Fruit fly (Drosophila melanogaster) whole organism, adult: ENCODE measurements around the gene Srg3.

ENCODE experiments used
- CG11617 ChIP-seq: fragments of 200-800 bp; sonication (Bioruptor generic); optimal IDR thresholded peaks from 2 replicates; lab custom pipeline; 2017; ENCODE audit warnings: mild to moderate bottlenecking, missing biosample characterization, missing genetic modification reagents, missing genetic modification characterization
- CG12768 ChIP-seq: fragments of 200-800 bp; sonication (Bioruptor generic); optimal IDR thresholded peaks from 2 replicates; lab custom pipeline; 2017; ENCODE audit warnings: missing biosample characterization, missing genetic modification characterization, mild to moderate bottlenecking, moderate library complexity, missing genetic modification reagents
- CG14711 ChIP-seq: fragments of 200-800 bp; sonication (Bioruptor generic); optimal IDR thresholded peaks from 2 replicates; lab custom pipeline; 2018; ENCODE audit warnings: missing biosample characterization, mild to moderate bottlenecking, missing genetic modification characterization, moderate library complexity
- CG1620 ChIP-seq: fragments of 200-800 bp; sonication (Bioruptor generic); optimal IDR thresholded peaks from 2 replicates; lab custom pipeline; 2016; ENCODE audit warnings: missing biosample characterization, missing genetic modification characterization
- CG33017 ChIP-seq: fragments of 200-800 bp; sonication (Bioruptor generic); optimal IDR thresholded peaks from 2 replicates; lab custom pipeline; 2018; ENCODE audit warnings: missing biosample characterization, mild to moderate bottlenecking, missing genetic modification characterization, moderate library complexity
- CG5204 ChIP-seq: fragments of 200-800 bp; sonication (Bioruptor generic); optimal IDR thresholded peaks from 2 replicates; lab custom pipeline; 2016; ENCODE audit warnings: missing biosample characterization, missing genetic modification characterization
- CG7045 ChIP-seq: fragments of 200-800 bp; sonication (Bioruptor generic); optimal IDR thresholded peaks from 2 replicates; lab custom pipeline; 2017; ENCODE audit warnings: missing biosample characterization, mild to moderate bottlenecking, missing genetic modification characterization
- CG7101 ChIP-seq: fragments of 200-800 bp; sonication (Bioruptor generic); optimal IDR thresholded peaks from 2 replicates; lab custom pipeline; 2018; ENCODE audit warnings: missing biosample characterization, mild to moderate bottlenecking, missing genetic modification characterization, moderate library complexity
- Clk ChIP-seq: fragments of 200-800 bp; sonication (Bioruptor generic); optimal IDR thresholded peaks from 2 replicates; lab custom pipeline; 2017; ENCODE audit warnings: missing biosample characterization, missing genetic modification characterization
- Crg-1 ChIP-seq: fragments of 200-800 bp; sonication (Bioruptor generic); optimal IDR thresholded peaks from 2 replicates; lab custom pipeline; 2016; ENCODE audit warnings: missing biosample characterization, missing genetic modification characterization
- Hr96 ChIP-seq: fragments of 200-800 bp; sonication (Bioruptor generic); optimal IDR thresholded peaks from 2 replicates; lab custom pipeline; 2016; ENCODE audit warnings: missing biosample characterization, missing genetic modification characterization
- Mnt ChIP-seq: fragments of 200-800 bp; sonication (Bioruptor generic); optimal IDR thresholded peaks from 2 replicates; lab custom pipeline; 2016; ENCODE audit warnings: missing biosample characterization, mild to moderate bottlenecking, missing genetic modification characterization
- bab1 ChIP-seq: fragments of 200-800 bp; sonication (Bioruptor generic); optimal IDR thresholded peaks from 3 replicates; lab custom pipeline; 2019; ENCODE audit warnings: missing biosample characterization, mild to moderate bottlenecking, missing genetic modification characterization, moderate library complexity
- cic ChIP-seq: fragments of 200-800 bp; sonication (Bioruptor generic); optimal IDR thresholded peaks from 2 replicates; lab custom pipeline; 2017; ENCODE audit warnings: missing biosample characterization, mild to moderate bottlenecking, missing genetic modification characterization, moderate library complexity
- cnc ChIP-seq, 2 experiments: fragments of >200 bp; optimal IDR thresholded peaks; 2 replicates each; lab custom pipeline; 2017
- kay ChIP-seq: fragments of 200-800 bp; sonication (Bioruptor generic); peaks from one replicate; lab custom pipeline; 2016; ENCODE audit warnings: missing biosample characterization, missing genetic modification characterization, borderline replicate concordance
- ovo ChIP-seq: fragments of 200-800 bp; sonication (Bioruptor generic); optimal IDR thresholded peaks from 2 replicates; lab custom pipeline; 2016; ENCODE audit warnings: missing biosample characterization, missing genetic modification characterization
- pad ChIP-seq: fragments of 200-800 bp; sonication (Bioruptor generic); optimal IDR thresholded peaks from 3 replicates; lab custom pipeline; 2017; ENCODE audit warnings: missing biosample characterization, missing genetic modification characterization, mild to moderate bottlenecking, moderate library complexity, missing genetic modification reagents
- tj ChIP-seq: fragments of 200-800 bp; sonication (Bioruptor generic); optimal IDR thresholded peaks from 3 replicates; lab custom pipeline; 2017; ENCODE audit warnings: missing biosample characterization, mild to moderate bottlenecking, missing genetic modification characterization, moderate library complexity
- toe ChIP-seq: fragments of 200-800 bp; sonication (Bioruptor generic); optimal IDR thresholded peaks from 2 replicates; lab custom pipeline; 2016; ENCODE audit warnings: missing biosample characterization, missing genetic modification characterization

The Srg3 gene

DNA sequence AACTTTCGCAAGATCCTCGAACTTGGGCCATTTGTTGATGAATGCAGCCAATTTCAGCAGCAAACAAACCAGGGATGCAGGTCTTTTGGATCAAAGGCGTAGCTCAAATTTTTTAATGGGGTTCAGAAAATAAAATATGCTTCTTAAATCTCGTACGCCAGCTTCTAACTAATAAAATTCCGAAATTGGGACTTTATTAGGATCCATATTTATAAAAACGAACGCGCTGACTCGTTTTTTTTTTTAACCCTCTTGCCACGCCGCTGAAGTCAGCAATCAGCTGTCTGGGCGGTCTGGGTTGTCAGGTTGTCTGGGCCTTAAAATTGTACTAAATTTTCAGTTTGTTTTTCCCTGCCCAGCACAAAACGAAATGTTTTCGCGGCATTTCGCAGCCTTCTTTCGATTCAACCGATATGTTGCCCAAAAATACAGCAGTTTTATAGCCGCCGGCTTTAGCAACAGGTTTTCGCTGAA lies 14.6 kb downstream of the Srg3 start, which contains the start of gene CG3437:
Gene CG3437, minus strand, starts transcription at position 51 of the 474 bp plus-strand sequence.
- TF ChIP-seq tj (GFP tag; lab: Kevin White, UChicago) (peak; percentile 93), Hr96 (GFP tag; lab: Kevin White, UChicago) (peak; percentile 99), CG33017 (tag; lab: Kevin White, UChicago) (peak; percentile 98), toe (peak; percentile 99), CG11617 (GFP tag; lab: Kevin White, UChicago) (peak; percentile 99), CG7101 (peak; percentile 99), CG5204 (GFP tag; lab: Kevin White, UChicago) (peak; percentile 99), CG7045 (GFP tag; lab: Kevin White, UChicago) (peak; percentile 99), cnc (optimal IDR thresholded peaks at IDR 0.05; lab: Kevin White, UChicago) (no peak), CG12768 (GFP tag; lab: Kevin White, UChicago) (peak; percentile 100), Clk (GFP tag; lab: Kevin White, UChicago) (peak; percentile 99), CG1620 (GFP tag; lab: Kevin White, UChicago) (peak; percentile 99), pad (peak; percentile 95), ovo (GFP tag; lab: Kevin White, UChicago) (peak; percentile 97), CG14711 (peak; percentile 99), Mnt (peak; percentile 97), cic (GFP tag; lab: Kevin White, UChicago) (peak; percentile 92), Crg-1 (GFP tag; lab: Kevin White, UChicago) (peak; percentile 99), kay (no peak), bab1 (GFP tag; lab: Kevin White, UChicago) (peak; percentile 99)

DNA sequence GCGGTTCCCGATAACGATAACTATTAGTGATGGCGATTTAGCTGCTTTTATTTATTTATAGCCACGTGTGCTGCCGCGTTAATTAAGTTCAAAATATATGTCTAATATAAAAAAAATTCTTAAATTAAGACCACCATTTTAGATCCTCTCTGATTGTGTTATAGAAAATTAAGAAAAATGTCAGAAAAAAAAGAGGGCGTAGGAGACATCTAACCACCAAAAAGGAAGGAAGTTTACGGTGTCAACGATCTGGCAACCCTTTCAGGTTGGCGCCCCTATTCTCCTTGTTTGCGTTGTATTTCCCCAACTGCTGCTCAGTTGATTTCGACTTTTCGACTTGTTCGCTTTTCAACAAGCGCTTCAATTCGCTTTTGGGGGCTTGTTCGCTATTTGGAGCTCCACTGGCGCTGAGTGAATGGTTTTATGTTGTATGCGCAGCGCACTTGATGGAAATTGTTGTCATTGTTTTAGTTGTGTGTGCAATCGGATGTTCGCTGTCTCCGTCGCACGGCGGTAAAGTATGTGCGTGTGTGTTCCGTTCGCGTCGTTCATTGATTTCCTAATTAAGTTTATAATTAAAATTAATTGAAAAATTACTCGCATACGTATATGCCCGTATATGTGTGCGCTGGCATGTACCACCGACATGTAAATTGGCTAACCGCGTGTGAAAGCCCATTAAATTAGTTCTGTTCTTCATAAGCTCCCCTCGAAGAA lies 17.9 kb downstream of the Srg3 start, which contains the start of the genes CG3434 and CG44838:
Gene CG3434, minus strand, starts transcription at position 25 of the 717 bp plus-strand sequence.
Gene CG44838, plus strand, starts transcription at position 276 of the 717 bp plus-strand sequence.
- peak; percentile 78 for TF ChIP-seq bab1 (GFP tag; lab: Kevin White, UChicago)
- peak; percentile 72 for TF ChIP-seq CG14711
- peak; percentile 34 for TF ChIP-seq Crg-1 (GFP tag; lab: Kevin White, UChicago)
- TF ChIP-seq toe: peak; percentile 87
- peak; percentile 77 for TF ChIP-seq Mnt
- TF ChIP-seq CG12768 (GFP tag; lab: Kevin White, UChicago): peak; percentile 69
- TF ChIP-seq CG11617 (GFP tag; lab: Kevin White, UChicago): peak; percentile 72
- no peak for TF ChIP-seq kay
- TF ChIP-seq tj (GFP tag; lab: Kevin White, UChicago): peak; percentile 48
- TF ChIP-seq ovo (GFP tag; lab: Kevin White, UChicago): no peak
- no peak for TF ChIP-seq cnc (optimal IDR thresholded peaks at IDR 0.05; lab: Kevin White, UChicago)
- peak; percentile 55 for TF ChIP-seq cic (GFP tag; lab: Kevin White, UChicago)
- no peak for TF ChIP-seq Clk (GFP tag; lab: Kevin White, UChicago)
- peak; percentile 70 for TF ChIP-seq CG33017 (tag; lab: Kevin White, UChicago)
- TF ChIP-seq CG7101: peak; percentile 67
- TF ChIP-seq CG7045 (GFP tag; lab: Kevin White, UChicago): peak; percentile 53
- peak; percentile 62 for TF ChIP-seq CG5204 (GFP tag; lab: Kevin White, UChicago)
- TF ChIP-seq Hr96 (GFP tag; lab: Kevin White, UChicago): peak; percentile 71
- TF ChIP-seq CG1620 (GFP tag; lab: Kevin White, UChicago): peak; percentile 67
- peak; percentile 96 for TF ChIP-seq pad

DNA sequence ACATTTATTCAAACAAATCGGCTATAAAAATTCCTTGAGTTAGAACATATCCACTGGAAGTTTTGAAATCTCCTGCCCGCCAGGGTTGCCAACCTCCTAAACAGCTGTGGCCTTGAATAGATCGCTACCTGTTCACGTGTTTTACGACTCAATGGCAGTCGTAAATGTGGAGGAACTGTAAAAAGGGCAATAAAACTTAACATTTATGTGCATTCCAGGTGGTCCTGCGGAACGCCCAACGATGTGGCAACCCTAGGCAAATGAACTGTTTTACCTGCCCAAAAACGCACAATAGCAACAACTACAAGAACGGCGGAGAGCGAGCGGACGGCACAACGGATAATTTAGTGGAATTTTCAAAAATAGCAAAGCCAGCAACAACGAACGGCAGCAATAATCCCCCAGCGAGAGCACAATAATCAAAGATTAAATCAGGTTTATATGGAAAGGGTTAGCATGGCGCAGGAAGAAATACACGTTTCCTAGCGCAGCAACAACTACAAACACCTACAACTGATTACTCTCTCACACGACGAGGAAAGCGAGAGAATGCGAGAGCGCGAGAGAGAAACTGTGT lies 18.7 kb downstream of the Srg3 start:
- no peak for TF ChIP-seq CG1620 (GFP tag; lab: Kevin White, UChicago)
- TF ChIP-seq pad: no peak
- peak; percentile 78 for TF ChIP-seq CG14711
- no peak for TF ChIP-seq CG5204 (GFP tag; lab: Kevin White, UChicago)
- TF ChIP-seq CG12768 (GFP tag; lab: Kevin White, UChicago): no peak
- no peak for TF ChIP-seq kay
- TF ChIP-seq CG33017 (tag; lab: Kevin White, UChicago): no peak
- no peak for TF ChIP-seq cnc (optimal IDR thresholded peaks at IDR 0.05; lab: Kevin White, UChicago)
- TF ChIP-seq CG7045 (GFP tag; lab: Kevin White, UChicago): no peak

DNA sequence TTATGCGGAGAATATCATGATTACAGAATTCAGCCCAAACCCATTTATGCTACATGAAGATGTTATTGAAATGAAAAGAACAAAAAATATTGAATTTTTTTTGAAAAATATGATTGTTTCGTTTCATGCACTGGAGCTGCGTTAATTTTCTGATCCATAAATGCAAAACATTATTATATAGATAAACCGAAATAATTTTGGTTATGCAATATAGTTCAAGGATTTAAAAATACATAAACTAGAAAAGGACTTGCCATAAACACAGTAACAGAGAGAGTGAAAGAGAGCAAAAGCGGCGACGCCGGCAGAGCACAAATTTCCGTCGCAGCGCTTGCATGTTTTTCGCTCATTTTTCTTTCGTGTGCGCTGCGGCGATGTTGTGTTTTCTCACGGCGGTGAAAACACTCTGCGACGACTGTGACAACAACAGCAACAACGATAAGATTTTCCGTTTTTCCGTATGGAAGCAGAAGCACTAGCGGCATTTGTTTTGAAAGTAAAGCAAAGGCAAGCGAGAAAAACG lies 19.3 kb downstream of the Srg3 start:
- TF ChIP-seq Hr96 (GFP tag; lab: Kevin White, UChicago) (peak; percentile 72), CG12768 (GFP tag; lab: Kevin White, UChicago) (peak; percentile 90), kay (peak; percentile 81), cic (GFP tag; lab: Kevin White, UChicago) (peak; percentile 52), pad (peak; percentile 56), tj (GFP tag; lab: Kevin White, UChicago) (peak; percentile 47), CG11617 (GFP tag; lab: Kevin White, UChicago) (peak; percentile 90), CG5204 (GFP tag; lab: Kevin White, UChicago) (peak; percentile 79), Clk (GFP tag; lab: Kevin White, UChicago) (peak; percentile 32), bab1 (GFP tag; lab: Kevin White, UChicago) (peak; percentile 89), toe (peak; percentile 70), CG7101 (peak; percentile 91), Mnt (peak; percentile 54), cnc (optimal IDR thresholded peaks at IDR 0.05; lab: Kevin White, UChicago) (no peak), CG33017 (tag; lab: Kevin White, UChicago) (peak; percentile 94), CG7045 (GFP tag; lab: Kevin White, UChicago) (peak; percentile 92), Crg-1 (GFP tag; lab: Kevin White, UChicago) (peak; percentile 10), ovo (GFP tag; lab: Kevin White, UChicago) (no peak), CG14711 (peak; percentile 82), CG1620 (GFP tag; lab: Kevin White, UChicago) (peak; percentile 14)
